2 worm cellular contexts compared by ENCODE assay signal in genomic region chrIII:8172609-8173133, ce11.
TF ChIP-seq lines count a peak whose summit lies in the region.

No protein-coding gene starts in this region.

TF ChIP-seq in whole organism, L1 larva, 84 proteins besides CTCF, POLR2A, EP300 and RAD21 (continued from another document):
- TF ChIP-seq lsy-2 (tag; optimal IDR thresholded peaks at IDR 0.05; lab: Kevin White, UChicago) (peak in 1 of 2 experiments; percentile 12), nhr-19 (GFP tag; conservative IDR thresholded peaks at IDR 0.05; lab: Robert Waterston, UW) (peak; percentile 18), nhr-11 (tag; optimal IDR thresholded peaks at IDR 0.05; lab: Kevin White, UChicago) (no peak), xbp-1 (tag; optimal IDR thresholded peaks at IDR 0.05; lab: Kevin White, UChicago) (no peak), nhr-71 (tag; optimal IDR thresholded peaks at IDR 0.05; lab: Kevin White, UChicago) (peak; percentile 16), rnt-1 (tag; optimal IDR thresholded peaks at IDR 0.05; lab: Kevin White, UChicago) (peak; percentile 28), lin-39 (tag; optimal IDR thresholded peaks at IDR 0.05; lab: Kevin White, UChicago) (no peak), nhr-90 (tag; optimal IDR thresholded peaks at IDR 0.05; lab: Kevin White, UChicago; ENCODE audit: poor library complexity) (no peak), efl-1 (optimal IDR thresholded peaks at IDR 0.05; lab: Kevin White, UChicago) (no peak), efl-1 (GFP tag; optimal IDR thresholded peaks at IDR 0.05 in 1 of 2; lab: Kevin White, UChicago) (no peak), efl-3 (GFP tag; optimal IDR thresholded peaks at IDR 0.05; lab: Kevin White, UChicago) (no peak), sptf-1 (tag; optimal IDR thresholded peaks at IDR 0.05; lab: Kevin White, UChicago) (no peak)
TF ChIP-seq in whole organism, L1 larva: peak in this region for 5.

TF ChIP-seq in whole organism, L4 larva, 104 proteins besides CTCF, POLR2A, EP300 and RAD21 (continued from another document):
- TF ChIP-seq nhr-6 (tag; optimal IDR thresholded peaks at IDR 0.05; lab: Kevin White, UChicago) = no peak
- TF ChIP-seq ceh-44 (GFP tag; IDR thresholded peaks at IDR 0.05; lab: Robert Waterston, UW) = no peak
- TF ChIP-seq lin-1 (GFP tag; IDR thresholded peaks at IDR 0.05; lab: Robert Waterston, UW) = no peak
- no peak for TF ChIP-seq skn-1 (tag; optimal IDR thresholded peaks at IDR 0.05; lab: Kevin White, UChicago)
- no peak for TF ChIP-seq madf-5 (GFP tag; IDR thresholded peaks at IDR 0.05; lab: Robert Waterston, UW)
- TF ChIP-seq D1046.2 (GFP tag; IDR thresholded peaks at IDR 0.05; lab: Robert Waterston, UW) = no peak
- TF ChIP-seq tra-1 (GFP tag; IDR thresholded peaks at IDR 0.05; lab: Robert Waterston, UW) = 0 out of 2 replicates have a peak, but pooled peaks have one; percentile 30
- no peak for TF ChIP-seq saeg-2 (GFP tag; IDR thresholded peaks at IDR 0.05; lab: Robert Waterston, UW)
- no peak for TF ChIP-seq jun-1 (tag; optimal IDR thresholded peaks at IDR 0.05; lab: Kevin White, UChicago)
- no peak for TF ChIP-seq sdz-12 (GFP tag; optimal IDR thresholded peaks at IDR 0.05; lab: Kevin White, UChicago)
- no peak for TF ChIP-seq ztf-7 (tag; optimal IDR thresholded peaks at IDR 0.05; lab: Kevin White, UChicago)
- no peak for TF ChIP-seq Y5F2A.4 (GFP tag; optimal IDR thresholded peaks at IDR 0.05; lab: Kevin White, UChicago)
- TF ChIP-seq mdt-29 (GFP tag; IDR thresholded peaks at IDR 0.05; lab: Robert Waterston, UW) = no peak
- no peak for TF ChIP-seq set-16 (GFP tag; IDR thresholded peaks at IDR 0.05; lab: Robert Waterston, UW)
- no peak for TF ChIP-seq egl-27 (tag; optimal IDR thresholded peaks at IDR 0.05; lab: Kevin White, UChicago)
- no peak for TF ChIP-seq aha-1 (tag; lab: Kevin White, UChicago)
- no peak for TF ChIP-seq zfp-3 (GFP tag; conservative IDR thresholded peaks at IDR 0.05; lab: Robert Waterston, UW)
- TF ChIP-seq F49E8.2 (tag; optimal IDR thresholded peaks at IDR 0.05; lab: Kevin White, UChicago; ENCODE audit: borderline replicate concordance) = no peak
- no peak for TF ChIP-seq unc-130 (GFP tag; optimal IDR thresholded peaks at IDR 0.05; lab: Kevin White, UChicago)
- no peak for TF ChIP-seq F44E2.7 (GFP tag; IDR thresholded peaks at IDR 0.05; lab: Robert Waterston, UW)
- no peak for TF ChIP-seq mdl-1 (tag; optimal IDR thresholded peaks at IDR 0.05; lab: Kevin White, UChicago)
- TF ChIP-seq ceh-20 (GFP tag; IDR thresholded peaks at IDR 0.05; lab: Robert Waterston, UW) = 0 out of 2 replicates have a peak, but pooled peaks have one; percentile 38
- TF ChIP-seq fos-1 (tag; optimal IDR thresholded peaks at IDR 0.05; lab: Kevin White, UChicago) = no peak
